Worm (Caenorhabditis elegans) whole organism, young adult: ENCODE measurements around the gene skr-5.

Source experiments
- B0336.3 ChIP-seq: fragments of 200-800 bp; sonication (Bioruptor generic); IDR thresholded peaks from 2 replicates; pipeline ENCODE4 v1.3.6; 2022; ENCODE audit warnings: missing genetic modification characterization, missing compliant biosample characterization
- ama-1 ChIP-seq, 3 experiments: fragments of 150-350 bp in 1 of 3; sonication (generic microtip) in 2 of 3; optimal IDR thresholded peaks; 2 replicates each; lab custom pipeline; 2014 to 2018; ENCODE audit warnings: missing biosample characterization in 2 of 3, missing genetic modification characterization in 2 of 3, missing genetic modification reagents in 2 of 3
- dpl-1 ChIP-seq: fragments of 150-350 bp; optimal IDR thresholded peaks from 2 replicates; lab custom pipeline; 2014; ENCODE audit warnings: missing biosample characterization, missing genetic modification reagents, missing genetic modification characterization
- hsf-1 ChIP-seq: fragments of 200-800 bp; sonication (Bioruptor generic); IDR thresholded peaks from 2 replicates; pipeline ENCODE4 v1.3.6; 2022; ENCODE audit warnings: missing genetic modification reagents, missing genetic modification characterization, missing compliant biosample characterization
- nfyb-1 ChIP-seq: fragments of 200-800 bp; sonication (Bioruptor generic); IDR thresholded peaks from 2 replicates; pipeline ENCODE4 v1.3.6; 2022; ENCODE audit warnings: missing genetic modification reagents, missing genetic modification characterization, missing compliant biosample characterization
- sea-2 ChIP-seq: fragments of 200-800 bp; sonication (Bioruptor generic); IDR thresholded peaks from 2 replicates; pipeline ENCODE4 v1.3.6; 2022; ENCODE audit warnings: missing genetic modification characterization, missing compliant biosample characterization
- xnd-1 ChIP-seq: sonication (generic microtip); optimal IDR thresholded peaks from 2 replicates; lab custom pipeline; 2016; ENCODE audit warnings: missing genotype, missing genetic modification reagents, missing genetic modification characterization, missing compliant biosample characterization
- ztf-6 ChIP-seq: fragments of 200-800 bp; sonication (Bioruptor generic); IDR thresholded peaks from 2 replicates; pipeline ENCODE4 v1.3.6; 2022; ENCODE audit warnings: missing genetic modification reagents, missing genetic modification characterization, missing compliant biosample characterization

ce11 chrV:17317786-17318185 is 29.9 kb upstream of the skr-5 start, which contains the start of gene srz-58:
- no peak for TF ChIP-seq ama-1 (optimal IDR thresholded peaks at IDR 0.05; lab: Kevin White, UChicago)
- TF ChIP-seq ama-1 (GFP tag; optimal IDR thresholded peaks at IDR 0.05; lab: Kevin White, UChicago), result no peak
- TF ChIP-seq sea-2 (GFP tag; lab: Robert Waterston, UW), result no peak
- TF ChIP-seq xnd-1, result no peak
- TF ChIP-seq dpl-1 (GFP tag; lab: Kevin White, UChicago), result no peak
- no peak for TF ChIP-seq ztf-6
- TF ChIP-seq hsf-1, result no peak
- TF ChIP-seq B0336.3 (GFP tag; lab: Robert Waterston, UW), result no peak
- TF ChIP-seq nfyb-1, result 0 out of 2 replicates have a peak, but pooled peaks have one; percentile 43
